Fruit fly (Drosophila melanogaster): ENCODE data around the gene sni.

The sni gene

DNA sequence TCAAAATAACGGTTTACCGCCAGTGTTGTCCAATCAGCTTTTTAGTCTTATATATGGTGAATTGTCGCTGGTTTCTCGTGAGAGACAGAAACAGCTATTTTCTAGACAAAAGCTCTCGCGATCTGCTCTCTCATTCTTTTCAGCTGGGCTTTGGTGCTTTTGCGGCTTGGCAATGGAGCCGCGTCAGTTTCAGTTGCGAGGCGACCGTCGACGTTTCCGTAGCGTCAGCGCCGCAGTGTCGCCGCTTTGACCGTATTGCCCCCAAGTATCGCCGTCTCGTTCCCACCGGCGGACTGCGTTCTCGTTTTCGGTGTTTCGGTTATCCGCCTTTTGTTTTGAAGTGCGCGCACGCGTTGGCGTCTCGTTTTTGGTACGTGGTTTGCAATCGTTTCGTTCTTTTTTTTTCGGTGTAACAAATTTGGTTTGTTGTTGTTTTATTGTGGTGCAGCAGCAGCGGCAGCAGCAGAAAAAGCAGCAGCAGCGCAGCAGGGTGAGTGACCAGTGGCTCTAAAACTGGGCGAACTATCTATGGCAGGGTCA, 50.7 kb downstream of the sni start:
- TF ChIP-seq bab1 (GFP tag; optimal IDR thresholded peaks at IDR 0.05), result peak; percentile 87
- TF ChIP-seq Hr96 (GFP tag; optimal IDR thresholded peaks at IDR 0.05), result no peak
- TF ChIP-seq ovo (GFP tag; optimal IDR thresholded peaks at IDR 0.05), result peak; percentile 90
- no peak for TF ChIP-seq cnc (optimal IDR thresholded peaks at IDR 0.05)
- TF ChIP-seq cic (GFP tag; optimal IDR thresholded peaks at IDR 0.05), result no peak
- TF ChIP-seq Crg-1 (GFP tag; optimal IDR thresholded peaks at IDR 0.05), result no peak
- peak; percentile 28 for TF ChIP-seq CG12768 (GFP tag; optimal IDR thresholded peaks at IDR 0.05)
- TF ChIP-seq CG1620 (GFP tag; optimal IDR thresholded peaks at IDR 0.05), result peak; percentile 18
- no peak for TF ChIP-seq CG7045 (GFP tag; optimal IDR thresholded peaks at IDR 0.05)
- TF ChIP-seq CG11617 (GFP tag; optimal IDR thresholded peaks at IDR 0.05), result no peak
- TF ChIP-seq Clk (GFP tag; optimal IDR thresholded peaks at IDR 0.05), result no peak
- peak; percentile 22 for TF ChIP-seq CG7101 (tag; optimal IDR thresholded peaks at IDR 0.05)
- peak; percentile 30 for TF ChIP-seq toe (GFP tag; optimal IDR thresholded peaks at IDR 0.05)
- peak; percentile 74 for TF ChIP-seq tj (GFP tag; optimal IDR thresholded peaks at IDR 0.05)
- TF ChIP-seq pad (GFP tag; optimal IDR thresholded peaks at IDR 0.05), result peak; percentile 8
- no peak for TF ChIP-seq CG5204 (GFP tag; optimal IDR thresholded peaks at IDR 0.05)
- peak; percentile 85 for TF ChIP-seq kay (GFP tag; ENCODE audit: borderline replicate concordance)
- TF ChIP-seq CG14711 (tag; optimal IDR thresholded peaks at IDR 0.05), result no peak
- no peak for TF ChIP-seq CG33017 (tag; optimal IDR thresholded peaks at IDR 0.05)
- peak; percentile 16 for TF ChIP-seq Mnt (GFP tag; optimal IDR thresholded peaks at IDR 0.05)

DNA sequence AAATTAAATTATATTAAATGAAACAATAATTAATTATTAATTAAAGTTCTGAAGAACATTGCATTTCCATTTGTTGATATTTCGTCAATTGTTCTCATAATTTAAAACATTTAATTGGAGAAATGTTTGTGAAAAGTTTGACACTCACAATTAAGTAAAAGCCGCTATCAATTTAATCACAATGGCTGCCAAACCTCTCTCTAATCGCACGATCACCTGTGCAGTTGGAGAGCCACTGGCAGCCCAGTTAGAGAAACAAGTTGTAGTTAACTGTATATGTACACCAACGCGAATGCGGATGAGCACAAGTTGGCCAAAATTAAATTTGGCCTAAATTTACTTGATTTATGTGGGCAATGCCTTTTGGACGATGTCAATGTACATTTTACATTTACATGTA, 51.6 kb downstream of the sni start:
- TF ChIP-seq CG5204 (GFP tag; optimal IDR thresholded peaks at IDR 0.05), result no peak
- TF ChIP-seq Crg-1 (GFP tag; optimal IDR thresholded peaks at IDR 0.05), result no peak
- no peak for TF ChIP-seq CG14711 (tag; optimal IDR thresholded peaks at IDR 0.05)
- no peak for TF ChIP-seq cic (GFP tag; optimal IDR thresholded peaks at IDR 0.05)
- TF ChIP-seq ovo (GFP tag; optimal IDR thresholded peaks at IDR 0.05), result no peak
- TF ChIP-seq toe (GFP tag; optimal IDR thresholded peaks at IDR 0.05), result no peak
- TF ChIP-seq pad (GFP tag; optimal IDR thresholded peaks at IDR 0.05), result no peak
- TF ChIP-seq CG7045 (GFP tag; optimal IDR thresholded peaks at IDR 0.05), result no peak
- TF ChIP-seq Clk (GFP tag; optimal IDR thresholded peaks at IDR 0.05), result no peak
- no peak for TF ChIP-seq Hr96 (GFP tag; optimal IDR thresholded peaks at IDR 0.05)
- no peak for TF ChIP-seq bab1 (GFP tag; optimal IDR thresholded peaks at IDR 0.05)
- no peak for TF ChIP-seq tj (GFP tag; optimal IDR thresholded peaks at IDR 0.05)

Data from whole organism, adult.